Worm (Caenorhabditis elegans): ENCODE data around the gene rfs-1.

rfs-1 gene

DNA sequence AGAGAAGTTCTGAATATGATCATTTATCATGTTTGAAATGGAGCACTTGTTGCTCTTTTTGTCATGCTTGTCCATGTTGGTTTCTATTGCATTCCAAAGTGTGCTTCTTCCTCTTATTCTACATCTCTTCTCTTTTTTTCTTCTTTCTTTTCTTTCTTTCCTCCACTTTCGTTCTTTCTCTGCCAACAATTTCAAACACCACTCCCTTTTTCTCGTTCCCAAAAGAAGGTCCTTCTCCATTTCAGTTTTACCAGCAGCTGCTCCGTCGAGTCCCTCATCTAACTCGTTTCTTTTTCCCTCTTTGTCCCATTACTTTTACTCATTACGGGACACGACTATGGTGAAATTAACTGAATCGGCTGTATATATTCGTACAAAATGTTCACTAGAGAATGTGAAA, 28.7 kb downstream of the rfs-1 start, which contains the start of gene F09G8.5:
TSS of gene F09G8.5 (plus strand) at position 38 of the 400 bp plus-strand sequence.
- TF ChIP-seq unc-55 (GFP tag; optimal IDR thresholded peaks at IDR 0.05): peak; percentile 81
- TF ChIP-seq unc-39 (tag; optimal IDR thresholded peaks at IDR 0.05): no peak

DNA sequence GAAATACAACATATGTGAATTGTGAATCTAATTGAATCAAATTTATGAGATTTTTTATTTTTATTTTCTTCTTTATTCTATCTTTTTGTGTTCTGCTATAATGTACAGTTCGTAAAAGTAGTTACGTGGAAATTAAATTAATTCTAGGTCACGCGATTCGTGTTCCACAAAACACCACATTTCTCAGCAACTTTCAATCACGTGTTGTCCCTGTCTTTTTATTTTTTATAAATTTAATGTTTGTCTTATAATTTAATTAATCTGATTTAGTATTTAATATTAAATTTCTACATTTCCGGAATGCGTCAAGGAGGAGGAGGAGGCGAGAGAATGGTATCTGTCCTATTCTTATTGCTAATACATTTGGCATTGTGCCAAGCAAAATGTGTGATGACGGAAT, 31.8 kb downstream of the rfs-1 start, which contains the start of gene ncr-2:
TSS of gene ncr-2 (plus strand) at position 301 of the 400 bp plus-strand sequence.
- TF ChIP-seq nhr-12 (tag; optimal IDR thresholded peaks at IDR 0.05) (no peak), unc-39 (tag; optimal IDR thresholded peaks at IDR 0.05) (no peak), nhr-237 (tag; optimal IDR thresholded peaks at IDR 0.05) (no peak), lin-11 (tag; optimal IDR thresholded peaks at IDR 0.05) (no peak), lin-39 (tag; optimal IDR thresholded peaks at IDR 0.05) (no peak), nhr-129 (tag; optimal IDR thresholded peaks at IDR 0.05) (no peak), egl-27 (tag; optimal IDR thresholded peaks at IDR 0.05) (no peak), peb-1 (tag; optimal IDR thresholded peaks at IDR 0.05) (no peak), alr-1 (tag; optimal IDR thresholded peaks at IDR 0.05) (no peak), Y55F3AM.14 (GFP tag; optimal IDR thresholded peaks at IDR 0.05) (no peak), sma-3 (GFP tag; optimal IDR thresholded peaks at IDR 0.05) (no peak), dmd-4 (tag; optimal IDR thresholded peaks at IDR 0.05) (no peak), ZK546.5 (tag; optimal IDR thresholded peaks at IDR 0.05) (no peak), ama-1 (optimal IDR thresholded peaks at IDR 0.05) (no peak), mab-5 (tag; optimal IDR thresholded peaks at IDR 0.05) (no peak), gmeb-1 (tag; optimal IDR thresholded peaks at IDR 0.05) (no peak), sma-9 (GFP tag; optimal IDR thresholded peaks at IDR 0.05) (no peak), sma-9 (tag; optimal IDR thresholded peaks at IDR 0.05) (no peak), crh-2 (tag; optimal IDR thresholded peaks at IDR 0.05) (no peak), elt-1 (tag; optimal IDR thresholded peaks at IDR 0.05) (no peak), nhr-23 (tag; optimal IDR thresholded peaks at IDR 0.05) (no peak)

DNA sequence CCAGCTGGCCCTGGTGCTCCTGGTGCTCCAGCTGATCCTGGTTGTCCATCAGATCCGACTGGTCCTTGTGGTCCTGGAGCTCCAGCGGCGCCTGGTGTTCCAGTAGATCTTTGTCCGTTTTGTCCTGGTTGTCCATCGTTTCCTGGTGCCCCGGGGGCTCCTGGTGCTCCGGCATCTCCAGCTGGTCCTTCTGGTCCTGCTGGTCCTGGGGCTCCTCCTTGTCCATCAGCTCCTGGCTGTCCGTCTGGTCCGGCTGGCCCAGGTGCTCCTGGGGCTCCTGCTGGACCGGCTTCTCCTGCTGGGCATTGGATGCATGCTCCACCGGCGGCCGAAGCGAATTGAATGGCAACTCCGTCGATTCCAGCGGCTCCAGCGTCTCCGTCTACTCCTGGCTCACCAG, 36.3 kb downstream of the rfs-1 start:
- no peak for TF ChIP-seq crh-2 (tag; optimal IDR thresholded peaks at IDR 0.05)
- TF ChIP-seq skn-1 (tag; optimal IDR thresholded peaks at IDR 0.05): no peak
- no peak for TF ChIP-seq sma-9 (GFP tag; optimal IDR thresholded peaks at IDR 0.05)
- TF ChIP-seq sma-9 (tag; optimal IDR thresholded peaks at IDR 0.05): no peak
- TF ChIP-seq F13H6.1 (tag; optimal IDR thresholded peaks at IDR 0.05): no peak
- TF ChIP-seq ama-1 (optimal IDR thresholded peaks at IDR 0.05): no peak
- TF ChIP-seq zag-1 (tag; optimal IDR thresholded peaks at IDR 0.05): no peak
- TF ChIP-seq dmd-4 (tag; optimal IDR thresholded peaks at IDR 0.05): no peak
- TF ChIP-seq fos-1 (tag; optimal IDR thresholded peaks at IDR 0.05): no peak
- no peak for TF ChIP-seq lin-11 (tag; optimal IDR thresholded peaks at IDR 0.05)
- TF ChIP-seq snpc-4 (tag; optimal IDR thresholded peaks at IDR 0.05): no peak
- no peak for TF ChIP-seq R02D3.7 (tag; optimal IDR thresholded peaks at IDR 0.05)

DNA sequence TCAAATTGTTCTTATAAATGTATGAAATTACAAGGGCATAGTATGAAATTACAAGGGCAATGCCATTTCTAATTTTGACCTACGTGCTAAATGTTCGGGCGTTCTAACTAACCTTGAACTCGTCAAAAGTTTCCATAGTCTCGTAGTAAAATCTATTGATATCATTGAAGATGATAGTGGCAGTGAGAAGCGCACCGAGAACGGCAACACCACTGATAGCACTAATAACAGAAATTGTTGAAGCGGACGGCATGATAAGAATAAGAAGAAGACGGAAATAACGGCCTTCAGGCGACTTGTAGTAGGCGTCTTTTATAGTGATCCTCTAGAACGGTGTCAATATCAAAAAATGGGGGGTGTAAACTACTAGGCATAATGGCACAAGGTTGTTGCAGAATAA, 37.1 kb downstream of the rfs-1 start, which contains the start of gene col-91:
TSS of gene col-91 (minus strand) at position 288 of the 400 bp plus-strand sequence.
- TF ChIP-seq alr-1 (tag; optimal IDR thresholded peaks at IDR 0.05): no peak
- TF ChIP-seq nhr-21 (tag; optimal IDR thresholded peaks at IDR 0.05): peak; percentile 1
- no peak for TF ChIP-seq nhr-6 (tag; optimal IDR thresholded peaks at IDR 0.05)
- TF ChIP-seq nhr-25 (tag; optimal IDR thresholded peaks at IDR 0.05): peak; percentile 16

DNA sequence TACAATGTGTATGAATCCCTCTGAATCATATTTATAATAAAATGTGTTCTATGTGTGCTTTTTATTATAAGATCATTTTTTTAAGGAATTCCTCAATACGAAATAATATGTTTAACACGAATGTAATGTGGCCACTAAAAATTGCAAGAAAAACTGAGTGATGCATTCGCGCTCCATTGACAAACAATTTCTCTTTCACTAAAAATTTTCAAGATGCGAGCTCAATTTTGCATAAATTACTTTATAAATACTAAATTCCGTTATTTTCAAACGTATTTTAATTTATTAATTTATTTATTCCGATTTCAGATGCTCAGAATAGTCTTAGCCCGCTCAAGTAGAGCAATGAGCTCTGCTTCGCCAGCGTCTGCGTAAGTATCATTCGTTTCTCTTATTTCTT, 39.5 kb downstream of the rfs-1 start, which contains the start of gene mrps-9:
TSS of gene mrps-9 (plus strand) at position 310 of the 400 bp plus-strand sequence.
- TF ChIP-seq crh-2 (tag; optimal IDR thresholded peaks at IDR 0.05): peak; percentile 8
- TF ChIP-seq lin-13 (GFP tag; optimal IDR thresholded peaks at IDR 0.05): no peak
- TF ChIP-seq lsy-2 (tag; optimal IDR thresholded peaks at IDR 0.05): no peak
- TF ChIP-seq ztf-11 (tag; optimal IDR thresholded peaks at IDR 0.05): no peak
- TF ChIP-seq unc-55 (GFP tag; optimal IDR thresholded peaks at IDR 0.05): peak; percentile 53
- no peak for TF ChIP-seq alr-1 (tag; optimal IDR thresholded peaks at IDR 0.05)
- TF ChIP-seq elt-1 (tag; optimal IDR thresholded peaks at IDR 0.05): no peak
- no peak for TF ChIP-seq ztf-1 (GFP tag; conservative IDR thresholded peaks at IDR 0.05)
- peak; percentile 29 for TF ChIP-seq blmp-1 (tag; optimal IDR thresholded peaks at IDR 0.05; ENCODE audit: insufficient read depth)
- TF ChIP-seq nhr-6 (tag; optimal IDR thresholded peaks at IDR 0.05): no peak
- TF ChIP-seq gmeb-1 (tag; optimal IDR thresholded peaks at IDR 0.05): no peak
